Worm (Caenorhabditis elegans): ENCODE results near the gene srsx-27.

The srsx-27 gene

DNA sequence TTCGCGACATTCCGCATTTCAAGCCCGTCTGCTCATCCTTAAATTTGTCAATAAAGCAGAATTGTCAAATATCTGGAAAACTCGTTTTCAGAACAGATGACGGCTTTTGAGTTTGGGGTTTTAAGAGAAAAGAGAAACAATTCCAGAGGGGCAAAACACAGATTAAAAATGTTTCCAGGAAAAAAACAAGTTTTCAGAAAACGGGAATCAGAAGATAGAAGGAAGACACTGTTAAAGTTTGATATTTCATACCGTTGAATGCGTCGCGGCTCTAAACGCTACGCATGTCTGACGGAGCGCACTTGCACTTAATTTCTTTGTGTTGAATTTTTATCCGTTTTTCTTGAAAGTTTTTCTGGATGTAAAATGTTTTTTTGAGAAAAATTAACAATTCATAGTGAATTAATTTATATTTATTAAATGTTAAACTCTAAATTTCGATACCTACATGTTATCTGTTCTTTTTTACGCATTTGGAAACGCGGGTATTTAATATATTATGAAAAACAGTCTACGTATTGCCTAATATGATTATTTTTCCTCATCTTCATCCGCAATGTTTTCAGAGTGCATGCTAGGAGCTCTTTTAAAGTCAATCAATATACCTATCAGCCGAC lies 15.6 kb upstream of the srsx-27 start, which contains the start of the genes C08B6.18, wdr-20 and C08B6.8:
TSS of gene C08B6.18 (minus strand) at position 51 of the 617 bp plus-strand sequence.
TSS of gene wdr-20 (minus strand) at position 82 of the 617 bp plus-strand sequence.
TSS of gene C08B6.8 (plus strand) at position 567 of the 617 bp plus-strand sequence.
- TF ChIP-seq zag-1 (tag; optimal IDR thresholded peaks at IDR 0.05) = no peak
- no peak for TF ChIP-seq crh-2 (tag; optimal IDR thresholded peaks at IDR 0.05)
- peak; percentile 47 for TF ChIP-seq lin-13 (GFP tag; optimal IDR thresholded peaks at IDR 0.05)
- TF ChIP-seq unc-62 (GFP tag; optimal IDR thresholded peaks at IDR 0.05) = no peak
- no peak for TF ChIP-seq unc-39 (tag; optimal IDR thresholded peaks at IDR 0.05)
- no peak for TF ChIP-seq ama-1 (optimal IDR thresholded peaks at IDR 0.05)
- no peak for TF ChIP-seq sem-4 (tag; optimal IDR thresholded peaks at IDR 0.05)
- TF ChIP-seq dmd-4 (tag; optimal IDR thresholded peaks at IDR 0.05) = no peak
- TF ChIP-seq nhr-129 (tag; optimal IDR thresholded peaks at IDR 0.05) = peak; percentile 14
- no peak for TF ChIP-seq fos-1 (tag; optimal IDR thresholded peaks at IDR 0.05)
- no peak for TF ChIP-seq lin-11 (tag; optimal IDR thresholded peaks at IDR 0.05)
- peak in 1 of 2 experiments; percentile 38 for TF ChIP-seq lsy-2 (tag; optimal IDR thresholded peaks at IDR 0.05)
- TF ChIP-seq ceh-16 (tag; optimal IDR thresholded peaks at IDR 0.05) = no peak
- no peak for TF ChIP-seq mdl-1 (tag; optimal IDR thresholded peaks at IDR 0.05)
- TF ChIP-seq peb-1 (tag; optimal IDR thresholded peaks at IDR 0.05) = no peak
- TF ChIP-seq nhr-25 (tag; optimal IDR thresholded peaks at IDR 0.05) = no peak
- peak; percentile 51 for TF ChIP-seq unc-55 (GFP tag; optimal IDR thresholded peaks at IDR 0.05)
- TF ChIP-seq C34F6.9 (tag; optimal IDR thresholded peaks at IDR 0.05) = peak; percentile 55
- TF ChIP-seq sma-9 (GFP tag; optimal IDR thresholded peaks at IDR 0.05) = no peak
- no peak for TF ChIP-seq sma-9 (tag; optimal IDR thresholded peaks at IDR 0.05)
- no peak for TF ChIP-seq skn-1 (tag; optimal IDR thresholded peaks at IDR 0.05)
- no peak for TF ChIP-seq nhr-23 (tag; optimal IDR thresholded peaks at IDR 0.05)
- TF ChIP-seq snpc-4 (tag; optimal IDR thresholded peaks at IDR 0.05) = peak; percentile 65
- TF ChIP-seq F13H6.1 (tag; optimal IDR thresholded peaks at IDR 0.05) = no peak
- no peak for TF ChIP-seq mab-5 (tag; optimal IDR thresholded peaks at IDR 0.05)
- TF ChIP-seq ztf-4 (tag; optimal IDR thresholded peaks at IDR 0.05) = no peak
- TF ChIP-seq lin-39 (tag; optimal IDR thresholded peaks at IDR 0.05) = no peak
- no peak for TF ChIP-seq aly-2 (tag; optimal IDR thresholded peaks at IDR 0.05)
- TF ChIP-seq elt-3 (tag; optimal IDR thresholded peaks at IDR 0.05) = no peak
- no peak for TF ChIP-seq alr-1 (tag; optimal IDR thresholded peaks at IDR 0.05)
- no peak for TF ChIP-seq nhr-237 (tag; optimal IDR thresholded peaks at IDR 0.05)
- no peak for TF ChIP-seq gmeb-1 (tag; optimal IDR thresholded peaks at IDR 0.05)

DNA sequence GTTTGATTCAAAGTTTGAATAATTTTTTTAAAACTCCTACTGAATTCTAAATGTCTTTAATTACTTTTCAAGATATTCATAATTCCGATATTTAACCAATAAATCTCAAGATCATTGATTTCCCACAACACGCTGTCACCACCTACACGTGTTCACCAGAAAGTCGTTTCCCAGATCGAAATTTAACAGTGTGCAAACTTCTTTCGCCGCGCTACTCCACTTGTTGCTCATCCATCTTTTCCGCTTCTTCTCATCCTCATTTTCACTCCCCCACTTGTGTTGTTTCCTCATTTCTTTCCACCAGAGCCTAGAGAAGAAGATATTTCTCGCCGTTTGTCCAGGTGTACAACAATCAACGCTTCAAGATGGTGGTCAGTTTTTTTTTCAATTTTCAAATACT lies 4.2 kb upstream of the srsx-27 start, which contains the start of gene C51E3.9:
TSS of gene C51E3.9 (plus strand) at position 301 of the 400 bp plus-strand sequence.
- TF ChIP-seq lin-11 (tag; optimal IDR thresholded peaks at IDR 0.05) (no peak), nhr-129 (tag; optimal IDR thresholded peaks at IDR 0.05) (peak; percentile 31)

DNA sequence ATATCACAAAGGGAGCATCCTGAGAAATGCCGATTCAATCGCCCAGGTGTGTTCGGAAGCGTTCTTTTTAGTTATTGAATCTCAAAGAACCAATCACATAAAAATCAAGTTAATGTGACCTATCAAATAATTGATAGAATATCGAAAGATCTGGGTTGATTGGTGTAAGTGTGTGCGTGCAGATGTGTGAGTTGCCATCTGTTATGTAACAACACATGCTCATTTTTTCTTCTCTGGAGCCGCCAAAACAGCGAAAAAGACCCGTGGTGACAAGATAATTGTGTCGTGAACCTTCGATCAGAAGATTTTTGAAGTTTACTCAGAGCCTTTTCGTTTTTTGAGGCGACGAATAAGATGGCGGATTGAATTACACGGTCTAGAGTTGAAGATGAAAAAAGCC lies 3.0 kb upstream of the srsx-27 start:
- TF ChIP-seq nhr-129 (tag; optimal IDR thresholded peaks at IDR 0.05) (peak; percentile 71), sma-9 (GFP tag; optimal IDR thresholded peaks at IDR 0.05) (peak; percentile 40), sma-9 (tag; optimal IDR thresholded peaks at IDR 0.05) (no peak), nhr-237 (tag; optimal IDR thresholded peaks at IDR 0.05) (no peak), sem-4 (tag; optimal IDR thresholded peaks at IDR 0.05) (peak; percentile 35), unc-55 (GFP tag; optimal IDR thresholded peaks at IDR 0.05) (no peak), unc-39 (tag; optimal IDR thresholded peaks at IDR 0.05) (no peak), lin-11 (tag; optimal IDR thresholded peaks at IDR 0.05) (no peak), skn-1 (tag; optimal IDR thresholded peaks at IDR 0.05) (no peak), lsy-2 (tag; optimal IDR thresholded peaks at IDR 0.05) (peak in 1 of 2 experiments; percentile 12), C34F6.9 (tag; optimal IDR thresholded peaks at IDR 0.05) (peak; percentile 37), crh-2 (tag; optimal IDR thresholded peaks at IDR 0.05) (no peak), egl-27 (tag; optimal IDR thresholded peaks at IDR 0.05) (no peak), F13H6.1 (tag; optimal IDR thresholded peaks at IDR 0.05) (peak; percentile 56), lin-13 (GFP tag; optimal IDR thresholded peaks at IDR 0.05) (no peak), aly-2 (tag; optimal IDR thresholded peaks at IDR 0.05) (no peak), unc-62 (GFP tag; optimal IDR thresholded peaks at IDR 0.05) (no peak), gmeb-1 (tag; optimal IDR thresholded peaks at IDR 0.05) (no peak)

DNA sequence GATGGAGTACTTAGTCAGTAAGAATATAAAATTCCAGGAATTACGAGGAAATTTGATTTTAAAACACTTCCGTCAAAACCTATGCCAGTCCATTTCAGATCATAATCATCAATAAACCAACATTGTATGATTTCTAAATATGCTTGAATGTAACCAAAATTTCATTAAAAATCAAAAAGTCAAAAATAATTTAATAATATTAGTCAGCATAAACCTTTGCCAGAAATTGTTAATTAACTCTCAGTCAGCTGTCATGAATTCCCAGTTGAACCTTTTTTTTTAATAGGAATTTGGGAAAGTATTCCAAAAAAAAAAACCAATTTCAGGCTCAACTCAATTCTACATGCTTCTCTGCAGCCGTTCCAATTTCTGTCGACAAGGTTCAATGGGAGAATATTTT lies 1.5 kb upstream of the srsx-27 start, which contains the start of gene srsx-26:
TSS of gene srsx-26 (plus strand) at position 301 of the 400 bp plus-strand sequence.
- TF ChIP-seq nhr-23 (tag; optimal IDR thresholded peaks at IDR 0.05) (no peak), sma-3 (GFP tag; optimal IDR thresholded peaks at IDR 0.05) (no peak), egl-27 (tag; optimal IDR thresholded peaks at IDR 0.05) (no peak)
